Fruit fly (Drosophila melanogaster) whole organism: ENCODE data around the gene smg.

Experiments used
- CG8478 ChIP-seq: fragments of >200 bp; optimal IDR thresholded peaks from 2 replicates; lab custom pipeline; 2018; ENCODE audit warnings: inconsistent platforms
- psq ChIP-seq: fragments of >200 bp; optimal IDR thresholded peaks from 2 replicates; lab custom pipeline; 2017

- TF ChIP-seq CG8478 (lab: Kevin White, UChicago) (no peak), psq (no peak)
These were observed 11.9 kb upstream of the smg start, which contains the start of gene CG5194 for dm6 chr3L:9009738-9010137.
